In the genomic region with DNA sequence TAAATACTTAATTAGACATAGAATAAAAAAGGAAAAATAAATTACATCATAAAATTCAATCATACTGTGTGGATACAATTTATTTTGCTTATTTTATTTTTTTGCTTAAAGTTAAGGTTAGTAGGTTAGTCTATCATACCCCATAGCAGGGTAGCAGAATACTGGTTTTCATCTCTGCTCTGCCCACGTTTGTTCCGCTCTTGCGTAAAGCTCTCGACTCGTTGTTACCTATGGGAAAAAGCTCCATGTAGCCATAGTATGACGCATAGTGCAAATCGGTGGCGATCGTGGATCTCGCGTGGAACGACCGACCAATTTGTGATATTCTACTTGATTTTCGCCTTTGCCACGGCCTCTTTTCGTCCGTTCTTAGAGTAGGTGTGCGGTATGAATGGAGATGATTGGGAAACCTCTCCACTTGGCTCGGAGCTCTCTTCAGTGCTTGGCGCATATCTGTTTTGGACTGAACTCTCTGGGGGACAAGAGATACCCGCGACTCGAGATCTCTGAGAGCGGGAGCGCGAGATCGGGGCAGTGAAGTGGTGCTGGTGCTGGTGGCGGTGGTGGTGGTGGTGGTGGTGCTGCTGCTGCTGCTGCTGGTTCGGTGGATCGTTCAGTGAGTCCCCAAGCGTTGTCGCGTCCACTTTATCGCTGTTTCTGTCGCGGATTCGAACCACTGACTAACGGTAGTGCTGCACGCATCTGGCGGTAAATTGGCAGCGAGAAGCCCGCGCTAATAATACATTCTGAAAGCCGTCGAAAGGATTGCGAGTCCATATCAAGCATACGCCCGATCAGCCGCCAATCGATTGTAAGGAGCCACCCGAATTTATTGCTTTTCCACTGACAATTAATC, we compare ENCODE assay signal across 1 fruit fly cellular context.
A peak's percentile ranks its signal among the peaks of the same experiment; 100 is the strongest.
TF ChIP-seq lines count a peak whose summit lies in the region.

Gene CG5001, plus strand, starts transcription at position 116 of the 856 bp plus-strand sequence.

TF ChIP-seq in whole organism, embryonic, 481 proteins besides CTCF, POLR2A, EP300 and RAD21 (continued from another document and continues in another):
- TF ChIP-seq CG12236 (GFP tag; optimal IDR thresholded peaks at IDR 0.05; lab: Kevin White, UChicago), result peak; percentile 27
- peak; percentile 35; the same call in 1 of the 3 replicates for TF ChIP-seq CG16813 (GFP tag; IDR thresholded peaks at IDR 0.05; lab: Robert Waterston, UW; ENCODE audit: partially characterized antibody)
- TF ChIP-seq CG8765 (GFP tag; IDR thresholded peaks at IDR 0.05; lab: Robert Waterston, UW), result no peak
- TF ChIP-seq CG13123 (GFP tag; optimal IDR thresholded peaks at IDR 0.05; lab: Kevin White, UChicago), result peak; percentile 63
- no peak for TF ChIP-seq pita (GFP tag; optimal IDR thresholded peaks at IDR 0.05; lab: Kevin White, UChicago)
- TF ChIP-seq ro (GFP tag; IDR thresholded peaks at IDR 0.05; lab: Robert Waterston, UW), result peak; percentile 52
- TF ChIP-seq CG13296 (GFP tag; optimal IDR thresholded peaks at IDR 0.05; lab: Kevin White, UChicago), result peak; percentile 88
- peak; percentile 64 for TF ChIP-seq CG1647 (GFP tag; optimal IDR thresholded peaks at IDR 0.05; lab: Kevin White, UChicago)
- TF ChIP-seq Gsc (GFP tag; IDR thresholded peaks at IDR 0.05; lab: Robert Waterston, UW), result peak; percentile 40; the same call in 1 of the 2 replicates
- TF ChIP-seq phol (tag; optimal IDR thresholded peaks at IDR 0.05; lab: Kevin White, UChicago), result peak; percentile 88
- peak; percentile 88 for TF ChIP-seq gcm (GFP tag; optimal IDR thresholded peaks at IDR 0.05; lab: Kevin White, UChicago)
- peak; percentile 36; the same call in 1 of the 2 replicates for TF ChIP-seq bowl (GFP tag; IDR thresholded peaks at IDR 0.05; lab: Robert Waterston, UW)
- peak; percentile 30 for TF ChIP-seq CG3995 (GFP tag; optimal IDR thresholded peaks at IDR 0.05; lab: Kevin White, UChicago)
- TF ChIP-seq CG17328 (GFP tag; IDR thresholded peaks at IDR 0.05; lab: Robert Waterston, UW), result peak; percentile 86
- TF ChIP-seq D (optimal IDR thresholded peaks at IDR 0.05; lab: Kevin White, UChicago), result no peak
- no peak for TF ChIP-seq D (GFP tag; optimal IDR thresholded peaks at IDR 0.05; lab: Kevin White, UChicago)
- TF ChIP-seq sd (tag; optimal IDR thresholded peaks at IDR 0.05; lab: Kevin White, UChicago), result peak; percentile 25
- peak; percentile 59; the same call in 1 of the 2 replicates for TF ChIP-seq CG11085 (GFP tag; IDR thresholded peaks at IDR 0.05; lab: Robert Waterston, UW)
- TF ChIP-seq CG11398 (GFP tag; optimal IDR thresholded peaks at IDR 0.05; lab: Kevin White, UChicago), result no peak
- TF ChIP-seq TFAM (GFP tag; optimal IDR thresholded peaks at IDR 0.05; lab: Kevin White, UChicago), result no peak
- TF ChIP-seq Gug (GFP tag; IDR thresholded peaks at IDR 0.05; lab: Robert Waterston, UW), result peak; percentile 76; the same call in 3 of the 4 replicates
- peak; percentile 53 for TF ChIP-seq CG1792 (GFP tag; optimal IDR thresholded peaks at IDR 0.05; lab: Kevin White, UChicago)
- peak; percentile 83 for TF ChIP-seq Oli (tag; optimal IDR thresholded peaks at IDR 0.05; lab: Kevin White, UChicago)
- TF ChIP-seq CG7372 (GFP tag; IDR thresholded peaks at IDR 0.05; lab: Robert Waterston, UW), result peak; percentile 80
- TF ChIP-seq CG34224 (GFP tag; IDR thresholded peaks at IDR 0.05; lab: Robert Waterston, UW; ENCODE audit: partially characterized antibody), result peak; percentile 50; the same call in 1 of the 3 replicates
- TF ChIP-seq CoRest (tag; optimal IDR thresholded peaks at IDR 0.05; lab: Kevin White, UChicago), result peak; percentile 89
- peak; percentile 88 for TF ChIP-seq sob (GFP tag; IDR thresholded peaks at IDR 0.05; lab: Robert Waterston, UW)
- peak; percentile 81 for TF ChIP-seq H2.0 (GFP tag; IDR thresholded peaks at IDR 0.05; lab: Robert Waterston, UW)
- TF ChIP-seq CrebB (tag; optimal IDR thresholded peaks at IDR 0.05; lab: Kevin White, UChicago), result peak; percentile 69
- TF ChIP-seq CG30403 (GFP tag; optimal IDR thresholded peaks at IDR 0.05; lab: Kevin White, UChicago), result peak; percentile 88
- TF ChIP-seq CG5180 (GFP tag; optimal IDR thresholded peaks at IDR 0.05; lab: Kevin White, UChicago), result peak; percentile 73
- TF ChIP-seq unpg (GFP tag; optimal IDR thresholded peaks at IDR 0.05; lab: Kevin White, UChicago), result peak; percentile 93
- TF ChIP-seq Sox100B (GFP tag; optimal IDR thresholded peaks at IDR 0.05; lab: Kevin White, UChicago), result no peak
- TF ChIP-seq Ptx1 (GFP tag; IDR thresholded peaks at IDR 0.05; lab: Robert Waterston, UW), result peak; percentile 91
- TF ChIP-seq C15 (GFP tag; IDR thresholded peaks at IDR 0.05; lab: Robert Waterston, UW), result 0 out of 3 replicates have a peak, but pooled peaks have one; percentile 12
- no peak for TF ChIP-seq NC2α (GFP tag; optimal IDR thresholded peaks at IDR 0.05; lab: Kevin White, UChicago)
- TF ChIP-seq scrt (GFP tag; optimal IDR thresholded peaks at IDR 0.05; lab: Kevin White, UChicago), result no peak
- TF ChIP-seq al (GFP tag; IDR thresholded peaks at IDR 0.05; lab: Robert Waterston, UW), result peak; percentile 82
- TF ChIP-seq Drgx (GFP tag; IDR thresholded peaks at IDR 0.05; lab: Robert Waterston, UW), result peak; percentile 87
- no peak for TF ChIP-seq CG17612 (GFP tag; IDR thresholded peaks at IDR 0.05; lab: Robert Waterston, UW)
- TF ChIP-seq CG9437 (GFP tag; optimal IDR thresholded peaks at IDR 0.05; lab: Kevin White, UChicago), result peak; percentile 64
- TF ChIP-seq en (GFP tag; optimal IDR thresholded peaks at IDR 0.05; lab: Kevin White, UChicago), result peak; percentile 58
- no peak for TF ChIP-seq CG18764 (GFP tag; optimal IDR thresholded peaks at IDR 0.05; lab: Kevin White, UChicago)
- TF ChIP-seq Ets65A (GFP tag; lab: Kevin White, UChicago), result peak; percentile 8
- TF ChIP-seq CG11695 (GFP tag; IDR thresholded peaks at IDR 0.05; lab: Robert Waterston, UW), result peak; percentile 86
- TF ChIP-seq lilli (GFP tag; optimal IDR thresholded peaks at IDR 0.05; lab: Kevin White, UChicago), result peak; percentile 81
- no peak for TF ChIP-seq Dip2 (GFP tag; IDR thresholded peaks at IDR 0.05; lab: Robert Waterston, UW)
- TF ChIP-seq tna (GFP tag; IDR thresholded peaks at IDR 0.05; lab: Robert Waterston, UW; ENCODE audit: partially characterized antibody), result no peak
- peak; percentile 87 for TF ChIP-seq Fer1 (GFP tag; optimal IDR thresholded peaks at IDR 0.05; lab: Kevin White, UChicago)
- no peak for TF ChIP-seq eve (GFP tag; optimal IDR thresholded peaks at IDR 0.05; lab: Kevin White, UChicago)
- TF ChIP-seq croc (GFP tag; conservative IDR thresholded peaks at IDR 0.05; lab: Robert Waterston, UW), result peak; percentile 36; the same call in 1 of the 3 replicates
- peak; percentile 84 for TF ChIP-seq ttk (GFP tag; IDR thresholded peaks at IDR 0.05; lab: Robert Waterston, UW)
- peak; percentile 25 for TF ChIP-seq schlank (tag; optimal IDR thresholded peaks at IDR 0.05; lab: Kevin White, UChicago)
- peak; percentile 66 for TF ChIP-seq tx (GFP tag; optimal IDR thresholded peaks at IDR 0.05; lab: Kevin White, UChicago)
- TF ChIP-seq B-H2 (GFP tag; optimal IDR thresholded peaks at IDR 0.05; lab: Kevin White, UChicago), result peak; percentile 64
- TF ChIP-seq CG6654 (GFP tag; optimal IDR thresholded peaks at IDR 0.05; lab: Kevin White, UChicago), result peak; percentile 47
- TF ChIP-seq slou (GFP tag; optimal IDR thresholded peaks at IDR 0.05; lab: Kevin White, UChicago), result peak; percentile 65
- TF ChIP-seq CG9609 (GFP tag; optimal IDR thresholded peaks at IDR 0.05; lab: Kevin White, UChicago), result peak; percentile 57
- peak; percentile 62 to 90 for TF ChIP-seq Pdp1 (GFP tag; optimal IDR thresholded peaks at IDR 0.05; lab: Kevin White, UChicago)
- peak; percentile 77 for TF ChIP-seq Six4 (GFP tag; optimal IDR thresholded peaks at IDR 0.05; lab: Kevin White, UChicago)
- TF ChIP-seq CG7357 (GFP tag; IDR thresholded peaks at IDR 0.05; lab: Robert Waterston, UW), result 0 out of 3 replicates have a peak, but pooled peaks have one; percentile 37
- TF ChIP-seq Hr3 (GFP tag; optimal IDR thresholded peaks at IDR 0.05; lab: Kevin White, UChicago), result peak; percentile 82
- TF ChIP-seq CG15479 (GFP tag; optimal IDR thresholded peaks at IDR 0.05; lab: Kevin White, UChicago), result no peak
- peak; percentile 66 for TF ChIP-seq CG3163 (GFP tag; optimal IDR thresholded peaks at IDR 0.05; lab: Kevin White, UChicago)
- peak; percentile 37 for TF ChIP-seq CG7928 (GFP tag; optimal IDR thresholded peaks at IDR 0.05; lab: Kevin White, UChicago)
- TF ChIP-seq prd (optimal IDR thresholded peaks at IDR 0.05; lab: Kevin White, UChicago), result no peak
- TF ChIP-seq prd (GFP tag; IDR thresholded peaks at IDR 0.05; lab: Robert Waterston, UW), result peak; percentile 86
- TF ChIP-seq tup (GFP tag; optimal IDR thresholded peaks at IDR 0.05; lab: Kevin White, UChicago), result no peak
- peak; percentile 87 for TF ChIP-seq nmo (GFP tag; optimal IDR thresholded peaks at IDR 0.05; lab: Kevin White, UChicago)
- TF ChIP-seq toy (GFP tag; IDR thresholded peaks at IDR 0.05; lab: Robert Waterston, UW), result peak; percentile 72
- TF ChIP-seq Optix (GFP tag; IDR thresholded peaks at IDR 0.05; lab: Robert Waterston, UW), result peak; percentile 7; the same call in 1 of the 3 replicates
- no peak for TF ChIP-seq ato (GFP tag; IDR thresholded peaks at IDR 0.05; lab: Robert Waterston, UW; ENCODE audit: partially characterized antibody)
- peak; percentile 24; the same call in 1 of the 2 replicates for TF ChIP-seq inv (GFP tag; IDR thresholded peaks at IDR 0.05; lab: Robert Waterston, UW; ENCODE audit: partially characterized antibody)
- TF ChIP-seq GATAe (GFP tag; conservative IDR thresholded peaks at IDR 0.05; lab: Robert Waterston, UW), result no peak; the same call in 1 of the 2 replicates
- 0 out of 2 replicates have a peak, but pooled peaks have one; percentile 12 for TF ChIP-seq Scr (GFP tag; IDR thresholded peaks at IDR 0.05; lab: Robert Waterston, UW; ENCODE audit: partially characterized antibody)
- peak; percentile 54 for TF ChIP-seq nom (GFP tag; optimal IDR thresholded peaks at IDR 0.05; lab: Kevin White, UChicago)
- TF ChIP-seq CG10543 (GFP tag; optimal IDR thresholded peaks at IDR 0.05; lab: Kevin White, UChicago), result peak; percentile 77
- TF ChIP-seq CG4404 (GFP tag; IDR thresholded peaks at IDR 0.05; lab: Robert Waterston, UW), result peak; percentile 41; the same call in 1 of the 2 replicates
- peak; percentile 69 for TF ChIP-seq MBD-R2 (GFP tag; IDR thresholded peaks at IDR 0.05; lab: Robert Waterston, UW)
- peak; percentile 79 for TF ChIP-seq Hsf (GFP tag; optimal IDR thresholded peaks at IDR 0.05; lab: Kevin White, UChicago)
- peak; percentile 81 for TF ChIP-seq CG10267 (tag; optimal IDR thresholded peaks at IDR 0.05; lab: Kevin White, UChicago)
- TF ChIP-seq Rfx (GFP tag; IDR thresholded peaks at IDR 0.05; lab: Robert Waterston, UW), result peak; percentile 94
- peak; percentile 70 for TF ChIP-seq CG4707 (GFP tag; optimal IDR thresholded peaks at IDR 0.05; lab: Kevin White, UChicago)
- peak; percentile 76 for TF ChIP-seq CG10209 (GFP tag; optimal IDR thresholded peaks at IDR 0.05; lab: Kevin White, UChicago)
- TF ChIP-seq CG11560 (tag; IDR thresholded peaks at IDR 0.05; lab: Robert Waterston, UW), result peak; percentile 55; the same call in 2 of the 3 replicates
- TF ChIP-seq chn (GFP tag; optimal IDR thresholded peaks at IDR 0.05; lab: Kevin White, UChicago), result peak; percentile 67
- TF ChIP-seq vvl (GFP tag; IDR thresholded peaks at IDR 0.05; lab: Robert Waterston, UW), result peak; percentile 96
- TF ChIP-seq Nf-YC (tag; optimal IDR thresholded peaks at IDR 0.05; lab: Kevin White, UChicago), result peak; percentile 82
- TF ChIP-seq CG3407 (GFP tag; optimal IDR thresholded peaks at IDR 0.05; lab: Kevin White, UChicago), result no peak
- TF ChIP-seq seq (GFP tag; IDR thresholded peaks at IDR 0.05; lab: Robert Waterston, UW), result peak; percentile 61
- TF ChIP-seq Hey (tag; optimal IDR thresholded peaks at IDR 0.05; lab: Kevin White, UChicago), result no peak
- TF ChIP-seq fd102C (GFP tag; optimal IDR thresholded peaks at IDR 0.05; lab: Kevin White, UChicago), result no peak
- TF ChIP-seq CG9876 (GFP tag; optimal IDR thresholded peaks at IDR 0.05; lab: Kevin White, UChicago), result peak; percentile 19
- TF ChIP-seq CG4730 (GFP tag; IDR thresholded peaks at IDR 0.05; lab: Robert Waterston, UW), result peak; percentile 82
- TF ChIP-seq gsb-n (tag; optimal IDR thresholded peaks at IDR 0.05; lab: Kevin White, UChicago), result peak; percentile 88
- peak in 1 of 2 experiments; percentile 48 for TF ChIP-seq Dfd (GFP tag; optimal IDR thresholded peaks at IDR 0.05; lab: Kevin White, UChicago)
- TF ChIP-seq cas (GFP tag; IDR thresholded peaks at IDR 0.05; lab: Robert Waterston, UW), result peak; percentile 81; the same call in 1 of the 2 replicates
- TF ChIP-seq CG13424 (tag; optimal IDR thresholded peaks at IDR 0.05; lab: Kevin White, UChicago), result peak; percentile 90
- TF ChIP-seq ash1 (GFP tag; optimal IDR thresholded peaks at IDR 0.05; lab: Kevin White, UChicago), result peak; percentile 39
- TF ChIP-seq CG14965 (GFP tag; optimal IDR thresholded peaks at IDR 0.05; lab: Kevin White, UChicago; ENCODE audit: borderline replicate concordance), result no peak
- TF ChIP-seq Xrp1 (GFP tag; IDR thresholded peaks at IDR 0.05; lab: Robert Waterston, UW), result peak; percentile 93
- TF ChIP-seq CG15696 (tag; optimal IDR thresholded peaks at IDR 0.05; lab: Kevin White, UChicago), result peak; percentile 62
- TF ChIP-seq CG8281 (tag; optimal IDR thresholded peaks at IDR 0.05; lab: Kevin White, UChicago), result peak; percentile 51
- peak; percentile 85 for TF ChIP-seq az2 (GFP tag; optimal IDR thresholded peaks at IDR 0.05; lab: Kevin White, UChicago)
- no peak for TF ChIP-seq wek (GFP tag; optimal IDR thresholded peaks at IDR 0.05; lab: Kevin White, UChicago)
- no peak for TF ChIP-seq disco-r (GFP tag; optimal IDR thresholded peaks at IDR 0.05; lab: Kevin White, UChicago)
- peak; percentile 55; the same call in 2 of the 3 replicates for TF ChIP-seq CG11093 (GFP tag; IDR thresholded peaks at IDR 0.05; lab: Robert Waterston, UW)
- TF ChIP-seq CG31224 (GFP tag; IDR thresholded peaks at IDR 0.05; lab: Robert Waterston, UW), result peak; percentile 80
- TF ChIP-seq CG1024 (GFP tag; IDR thresholded peaks at IDR 0.05; lab: Robert Waterston, UW), result peak; percentile 79
- TF ChIP-seq CG12391 (tag; optimal IDR thresholded peaks at IDR 0.05; lab: Kevin White, UChicago), result peak; percentile 93
- TF ChIP-seq Hmr (GFP tag; optimal IDR thresholded peaks at IDR 0.05; lab: Kevin White, UChicago), result peak; percentile 78
- peak; percentile 48 for TF ChIP-seq maf-S (GFP tag; optimal IDR thresholded peaks at IDR 0.05; lab: Kevin White, UChicago)
- TF ChIP-seq Oaz (GFP tag; IDR thresholded peaks at IDR 0.05; lab: Robert Waterston, UW), result peak; percentile 68
- TF ChIP-seq Neu2 (GFP tag; optimal IDR thresholded peaks at IDR 0.05; lab: Kevin White, UChicago; ENCODE audit: borderline replicate concordance), result no peak
- 0 out of 2 replicates have a peak, but pooled peaks have one; percentile 9 for TF ChIP-seq Dref (GFP tag; IDR thresholded peaks at IDR 0.05; lab: Robert Waterston, UW)
- peak; percentile 77 for TF ChIP-seq HmgZ (tag; optimal IDR thresholded peaks at IDR 0.05; lab: Kevin White, UChicago)
